4 fruit fly cellular contexts compared by ENCODE assay signal in genomic region chrX:1877107-1877736, dm6.
A peak's percentile ranks its signal among the peaks of the same experiment; 100 is the strongest.
TF ChIP-seq lines count a peak whose summit lies in the region.

TSS of gene CG14817 (minus strand) at chrX:1877270.
TSS of gene CG14805 (plus strand) at chrX:1877317.

TF ChIP-seq in whole organism, adult, 20 proteins besides CTCF, POLR2A, EP300 and RAD21 (continued from another document):
- TF ChIP-seq CG5204 (GFP tag; optimal IDR thresholded peaks at IDR 0.05; lab: Kevin White, UChicago), result no peak
- peak; percentile 92 for TF ChIP-seq CG7101 (tag; optimal IDR thresholded peaks at IDR 0.05; lab: Kevin White, UChicago)

TF ChIP-seq in whole organism, embryonic, 481 proteins besides CTCF, POLR2A, EP300 and RAD21 (continued from another document and continues in another):
- TF ChIP-seq Sry-δ (GFP tag; optimal IDR thresholded peaks at IDR 0.05; lab: Kevin White, UChicago) (peak; percentile 48), Dek (tag; optimal IDR thresholded peaks at IDR 0.05; lab: Kevin White, UChicago) (peak; percentile 43), Dref (GFP tag; IDR thresholded peaks at IDR 0.05; lab: Robert Waterston, UW) (peak; percentile 78), jing (GFP tag; optimal IDR thresholded peaks at IDR 0.05; lab: Kevin White, UChicago) (no peak), unc-4 (GFP tag; IDR thresholded peaks at IDR 0.05; lab: Robert Waterston, UW; ENCODE audit: partially characterized antibody) (peak; percentile 66; the same call in 1 of the 2 replicates), lab (GFP tag; optimal IDR thresholded peaks at IDR 0.05; lab: Kevin White, UChicago) (peak; percentile 92), croc (GFP tag; conservative IDR thresholded peaks at IDR 0.05; lab: Robert Waterston, UW) (no peak), ara (GFP tag; IDR thresholded peaks at IDR 0.05; lab: Robert Waterston, UW) (0 out of 2 replicates have a peak, but pooled peaks have one; percentile 11), CG13424 (tag; optimal IDR thresholded peaks at IDR 0.05; lab: Kevin White, UChicago) (peak; percentile 47), C15 (GFP tag; IDR thresholded peaks at IDR 0.05; lab: Robert Waterston, UW) (0 out of 3 replicates have a peak, but pooled peaks have one; percentile 44), CG14014 (GFP tag; IDR thresholded peaks at IDR 0.05; lab: Robert Waterston, UW) (peak; percentile 22; the same call in 1 of the 2 replicates), bsh (GFP tag; optimal IDR thresholded peaks at IDR 0.05; lab: Kevin White, UChicago) (peak; percentile 10 to 62), slp2 (GFP tag; optimal IDR thresholded peaks at IDR 0.05; lab: Kevin White, UChicago) (peak; percentile 12), HLH3B (GFP tag; IDR thresholded peaks at IDR 0.05; lab: Robert Waterston, UW) (0 out of 2 replicates have a peak, but pooled peaks have one; percentile 33), hbn (GFP tag; IDR thresholded peaks at IDR 0.05; lab: Robert Waterston, UW; ENCODE audit: partially characterized antibody) (peak; percentile 62), Blimp-1 (GFP tag; optimal IDR thresholded peaks at IDR 0.05; lab: Kevin White, UChicago) (no peak), Oaz (GFP tag; IDR thresholded peaks at IDR 0.05; lab: Robert Waterston, UW) (no peak), CG10979 (tag; optimal IDR thresholded peaks at IDR 0.05; lab: Kevin White, UChicago) (peak; percentile 63), CG4404 (GFP tag; IDR thresholded peaks at IDR 0.05; lab: Robert Waterston, UW) (no peak), yki (optimal IDR thresholded peaks at IDR 0.05; lab: Kevin White, UChicago) (no peak), nmo (GFP tag; optimal IDR thresholded peaks at IDR 0.05; lab: Kevin White, UChicago) (peak; percentile 53), CG13296 (GFP tag; optimal IDR thresholded peaks at IDR 0.05; lab: Kevin White, UChicago) (peak; percentile 92), Xbp1 (GFP tag; optimal IDR thresholded peaks at IDR 0.05; lab: Kevin White, UChicago) (peak; percentile 34), Eip74EF (GFP tag; optimal IDR thresholded peaks at IDR 0.05; lab: Kevin White, UChicago) (peak in 1 of 2 experiments; percentile 55), vnd (GFP tag; IDR thresholded peaks at IDR 0.05; lab: Robert Waterston, UW; ENCODE audit: partially characterized antibody) (0 out of 3 replicates have a peak, but pooled peaks have one; percentile 31), CG10274 (GFP tag; optimal IDR thresholded peaks at IDR 0.05; lab: Kevin White, UChicago) (peak; percentile 54), CG7987 (GFP tag; optimal IDR thresholded peaks at IDR 0.05; lab: Kevin White, UChicago) (peak; percentile 93), Six4 (GFP tag; optimal IDR thresholded peaks at IDR 0.05; lab: Kevin White, UChicago) (peak; percentile 34), gt (GFP tag; IDR thresholded peaks at IDR 0.05; lab: Robert Waterston, UW) (no peak), CG18619 (GFP tag; optimal IDR thresholded peaks at IDR 0.05; lab: Kevin White, UChicago) (peak; percentile 79), CG33213 (GFP tag; optimal IDR thresholded peaks at IDR 0.05; lab: Kevin White, UChicago) (peak; percentile 64), mam (GFP tag; optimal IDR thresholded peaks at IDR 0.05; lab: Kevin White, UChicago) (no peak), HmgZ (tag; optimal IDR thresholded peaks at IDR 0.05; lab: Kevin White, UChicago) (peak; percentile 76), CG7786 (GFP tag; optimal IDR thresholded peaks at IDR 0.05; lab: Kevin White, UChicago) (no peak), Atf3 (GFP tag; optimal IDR thresholded peaks at IDR 0.05; lab: Kevin White, UChicago) (no peak), Fer1 (GFP tag; optimal IDR thresholded peaks at IDR 0.05; lab: Kevin White, UChicago) (peak; percentile 93), Med (GFP tag; lab: Kevin White, UChicago) (peak; percentile 95), Hmx (GFP tag; optimal IDR thresholded peaks at IDR 0.05; lab: Kevin White, UChicago) (no peak), CG6654 (GFP tag; optimal IDR thresholded peaks at IDR 0.05; lab: Kevin White, UChicago) (peak; percentile 33), chif (GFP tag; optimal IDR thresholded peaks at IDR 0.05; lab: Kevin White, UChicago) (peak in 1 of 2 experiments; percentile 5), eyg (GFP tag; optimal IDR thresholded peaks at IDR 0.05; lab: Kevin White, UChicago) (no peak)

TF ChIP-seq in whole organism, prepupa, 60 proteins besides CTCF, POLR2A, EP300 and RAD21 (continued from another document):
- TF ChIP-seq CG8319 (GFP tag; optimal IDR thresholded peaks at IDR 0.05; lab: Kevin White, UChicago), result no peak
- peak; percentile 68 for TF ChIP-seq dsx (GFP tag; optimal IDR thresholded peaks at IDR 0.05; lab: Kevin White, UChicago; ENCODE audit: poor library complexity, severe bottlenecking)
- no peak for TF ChIP-seq CG32006 (GFP tag; optimal IDR thresholded peaks at IDR 0.05; lab: Kevin White, UChicago)
- TF ChIP-seq CG6276 (GFP tag; optimal IDR thresholded peaks at IDR 0.05; lab: Kevin White, UChicago), result no peak
- no peak for TF ChIP-seq CG9139 (GFP tag; optimal IDR thresholded peaks at IDR 0.05; lab: Kevin White, UChicago)
- TF ChIP-seq acj6 (GFP tag; optimal IDR thresholded peaks at IDR 0.05; lab: Kevin White, UChicago), result no peak
- no peak for TF ChIP-seq net (GFP tag; optimal IDR thresholded peaks at IDR 0.05; lab: Kevin White, UChicago)
- no peak for TF ChIP-seq achi (GFP tag; optimal IDR thresholded peaks at IDR 0.05; lab: Kevin White, UChicago)
- no peak for TF ChIP-seq CG4318 (GFP tag; optimal IDR thresholded peaks at IDR 0.05; lab: Kevin White, UChicago)
- TF ChIP-seq Gug (GFP tag; IDR thresholded peaks at IDR 0.05; lab: Robert Waterston, UW), result no peak
- no peak for TF ChIP-seq CG31627 (GFP tag; optimal IDR thresholded peaks at IDR 0.05; lab: Kevin White, UChicago)
- TF ChIP-seq CG11902 (GFP tag; optimal IDR thresholded peaks at IDR 0.05; lab: Kevin White, UChicago), result no peak
- peak; percentile 45 for TF ChIP-seq cyc (GFP tag; optimal IDR thresholded peaks at IDR 0.05; lab: Kevin White, UChicago)
- TF ChIP-seq CG1621 (tag; optimal IDR thresholded peaks at IDR 0.05; lab: Kevin White, UChicago), result peak; percentile 53
- no peak for TF ChIP-seq dac (GFP tag; optimal IDR thresholded peaks at IDR 0.05; lab: Kevin White, UChicago)
- no peak for TF ChIP-seq CG6808 (GFP tag; optimal IDR thresholded peaks at IDR 0.05; lab: Kevin White, UChicago)
- peak; percentile 62 to 82 for TF ChIP-seq ss (GFP tag; optimal IDR thresholded peaks at IDR 0.05; lab: Kevin White, UChicago)
- peak; percentile 5 for TF ChIP-seq Ets96B (tag; optimal IDR thresholded peaks at IDR 0.05; lab: Kevin White, UChicago)
- no peak for TF ChIP-seq fkh (GFP tag; optimal IDR thresholded peaks at IDR 0.05; lab: Kevin White, UChicago)
- TF ChIP-seq topi (GFP tag; optimal IDR thresholded peaks at IDR 0.05; lab: Kevin White, UChicago), result peak; percentile 68
- TF ChIP-seq Sox102F (GFP tag; optimal IDR thresholded peaks at IDR 0.05; lab: Kevin White, UChicago), result no peak
- TF ChIP-seq Sox14 (GFP tag; optimal IDR thresholded peaks at IDR 0.05; lab: Kevin White, UChicago), result peak; percentile 53
- peak; percentile 58 for TF ChIP-seq CG6163 (GFP tag; IDR thresholded peaks at IDR 0.05; lab: Robert Waterston, UW)
- no peak for TF ChIP-seq pdm3 (GFP tag; optimal IDR thresholded peaks at IDR 0.05; lab: Kevin White, UChicago)
- TF ChIP-seq OdsH (GFP tag; optimal IDR thresholded peaks at IDR 0.05; lab: Kevin White, UChicago), result no peak
- no peak for TF ChIP-seq CG11294 (GFP tag; IDR thresholded peaks at IDR 0.05; lab: Robert Waterston, UW)
- TF ChIP-seq CG10631 (GFP tag; optimal IDR thresholded peaks at IDR 0.05; lab: Kevin White, UChicago), result no peak
- no peak for TF ChIP-seq Sox15 (GFP tag; optimal IDR thresholded peaks at IDR 0.05; lab: Kevin White, UChicago)
- TF ChIP-seq Lpt (GFP tag; optimal IDR thresholded peaks at IDR 0.05; lab: Kevin White, UChicago), result no peak
- no peak for TF ChIP-seq fd85E (GFP tag; optimal IDR thresholded peaks at IDR 0.05; lab: Kevin White, UChicago)
- no peak for TF ChIP-seq Eip93F (GFP tag; optimal IDR thresholded peaks at IDR 0.05; lab: Kevin White, UChicago)
- TF ChIP-seq CG6854 (GFP tag; optimal IDR thresholded peaks at IDR 0.05; lab: Kevin White, UChicago), result peak; percentile 91
- TF ChIP-seq esn (GFP tag; optimal IDR thresholded peaks at IDR 0.05; lab: Kevin White, UChicago), result peak; percentile 68
- no peak for TF ChIP-seq Hr38 (GFP tag; optimal IDR thresholded peaks at IDR 0.05; lab: Kevin White, UChicago)
- TF ChIP-seq svp (GFP tag; lab: Kevin White, UChicago), result peak; percentile 71
- no peak for TF ChIP-seq Ets21C (GFP tag; optimal IDR thresholded peaks at IDR 0.05; lab: Kevin White, UChicago)
- TF ChIP-seq Eip78C (GFP tag; lab: Kevin White, UChicago), result peak; percentile 88
- TF ChIP-seq Met (GFP tag; optimal IDR thresholded peaks at IDR 0.05; lab: Kevin White, UChicago), result no peak
- no peak for TF ChIP-seq fd59A (GFP tag; optimal IDR thresholded peaks at IDR 0.05; lab: Kevin White, UChicago)
- 0 out of 2 replicates have a peak, but pooled peaks have one; percentile 21 for TF ChIP-seq CG15336 (GFP tag; IDR thresholded peaks at IDR 0.05; lab: Robert Waterston, UW)

TF ChIP-seq in whole organism, wandering third instar larva, 38 proteins besides CTCF, POLR2A, EP300 and RAD21 (continued from another document):
- TF ChIP-seq Dif (GFP tag; optimal IDR thresholded peaks at IDR 0.05; lab: Kevin White, UChicago; ENCODE audit: partially characterized antibody) (no peak), Mio (GFP tag; optimal IDR thresholded peaks at IDR 0.05; lab: Kevin White, UChicago) (no peak), woc (GFP tag; optimal IDR thresholded peaks at IDR 0.05; lab: Kevin White, UChicago) (no peak), OdsH (GFP tag; optimal IDR thresholded peaks at IDR 0.05; lab: Kevin White, UChicago) (peak; percentile 55), usp (GFP tag; optimal IDR thresholded peaks at IDR 0.05; lab: Kevin White, UChicago) (no peak), tai (GFP tag; optimal IDR thresholded peaks at IDR 0.05; lab: Kevin White, UChicago) (no peak), dmrt93B (GFP tag; optimal IDR thresholded peaks at IDR 0.05; lab: Kevin White, UChicago) (no peak), br (GFP tag; optimal IDR thresholded peaks at IDR 0.05; lab: Kevin White, UChicago) (no peak), fru (GFP tag; optimal IDR thresholded peaks at IDR 0.05; lab: Kevin White, UChicago) (no peak), Hnf4 (GFP tag; optimal IDR thresholded peaks at IDR 0.05; lab: Kevin White, UChicago) (no peak), Sp1 (GFP tag; optimal IDR thresholded peaks at IDR 0.05; lab: Kevin White, UChicago) (peak; percentile 82), dsf (GFP tag; optimal IDR thresholded peaks at IDR 0.05; lab: Kevin White, UChicago; ENCODE audit: borderline replicate concordance) (no peak), sage (GFP tag; optimal IDR thresholded peaks at IDR 0.05; lab: Kevin White, UChicago) (no peak), CG9705 (GFP tag; optimal IDR thresholded peaks at IDR 0.05; lab: Kevin White, UChicago) (peak; percentile 66), Jra (GFP tag; optimal IDR thresholded peaks at IDR 0.05; lab: Kevin White, UChicago) (no peak)
